Fruit fly (Drosophila melanogaster) whole organism, wandering third instar larva: ENCODE measurements around the gene cav.

Source experiments
- Abd-B ChIP-seq: fragments of >200 bp; optimal IDR thresholded peaks from 2 replicates; lab custom pipeline; 2017; ENCODE audit warnings: missing biosample characterization, missing genetic modification characterization
- CrebA ChIP-seq: fragments of 200-800 bp; sonication (Bioruptor generic); optimal IDR thresholded peaks from 2 replicates; lab custom pipeline; 2016; ENCODE audit warnings: missing biosample characterization, mild to moderate bottlenecking, missing genetic modification characterization, borderline replicate concordance
- Dfd ChIP-seq: fragments of >200 bp; optimal IDR thresholded peaks from 2 replicates; lab custom pipeline; 2017; ENCODE audit warnings: missing biosample characterization, missing genetic modification characterization
- Hr78 ChIP-seq: fragments of >200 bp; optimal IDR thresholded peaks from 2 replicates; lab custom pipeline; 2017; ENCODE audit warnings: missing biosample characterization, missing genetic modification characterization
- Myc ChIP-seq: fragments of >200 bp; optimal IDR thresholded peaks from 2 replicates; lab custom pipeline; 2017
- Sp1 ChIP-seq: fragments of 200-800 bp; sonication (Bioruptor generic); optimal IDR thresholded peaks from 3 replicates; lab custom pipeline; 2019; ENCODE audit warnings: missing biosample characterization, mild to moderate bottlenecking, missing genetic modification characterization, moderate library complexity
- br ChIP-seq: fragments of 200-800 bp; sonication (Bioruptor generic); optimal IDR thresholded peaks from 2 replicates; lab custom pipeline; 2016; ENCODE audit warnings: missing biosample characterization, missing genetic modification characterization
- brk ChIP-seq: fragments of 200-800 bp; sonication (Bioruptor generic); optimal IDR thresholded peaks from 2 replicates; lab custom pipeline; 2016; ENCODE audit warnings: missing biosample characterization, mild to moderate bottlenecking, missing genetic modification characterization
- dl ChIP-seq, 2 experiments: fragments of 175-275, 200-275 bp in 1 of 2; fragments of 200-275 bp in 1 of 2; sonication (Bioruptor generic); optimal IDR thresholded peaks; lab custom pipeline; 2018; ENCODE audit warnings: mild to moderate bottlenecking in 2 of 2, missing biosample characterization in 2 of 2, missing genetic modification characterization in 2 of 2, moderate library complexity in 2 of 2; ENCODE audit not compliant: partially characterized antibody in 2 of 2, insufficient read depth in 1 of 2
- fru ChIP-seq: fragments of 200-800 bp; sonication (Bioruptor generic); optimal IDR thresholded peaks from 3 replicates; lab custom pipeline; 2016; ENCODE audit warnings: missing biosample characterization, mild to moderate bottlenecking, missing genetic modification characterization
- usp ChIP-seq: fragments of >200 bp; optimal IDR thresholded peaks from 2 replicates; lab custom pipeline; 2017; ENCODE audit warnings: missing biosample characterization, missing genetic modification characterization

DNA sequence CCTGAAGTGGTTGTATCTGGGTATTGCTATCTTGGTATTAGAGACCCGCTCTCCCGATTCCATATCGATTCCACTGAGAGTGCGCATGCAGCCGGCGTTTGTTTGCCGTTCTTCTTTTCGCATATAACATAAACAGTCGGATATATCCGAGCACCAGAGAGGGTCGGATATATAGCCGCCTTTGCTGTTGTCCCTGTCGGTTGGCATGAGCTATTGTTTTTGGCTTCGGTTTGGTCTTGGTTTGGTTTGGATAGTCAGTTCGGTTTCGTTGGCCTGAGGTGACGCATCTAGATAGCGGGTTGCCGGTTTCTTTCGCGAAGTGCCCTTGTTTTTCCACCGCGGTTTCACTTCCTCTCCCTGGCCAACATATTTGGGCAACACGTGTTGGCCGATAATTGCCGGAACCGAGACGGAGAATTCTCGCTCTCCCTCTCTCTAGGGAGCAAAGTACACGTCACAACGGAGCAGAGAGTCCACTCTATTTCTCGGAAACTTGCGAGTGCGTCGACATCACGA is 51.9 kb downstream of the cav start, which contains the start of gene Orct2:
- TF ChIP-seq fru (no peak), br (GFP tag; lab: Kevin White, UChicago) (peak; percentile 40), Abd-B (no peak), Hr78 (GFP tag; lab: Kevin White, UChicago) (no peak), CrebA (GFP tag; lab: Kevin White, UChicago) (no peak), Dfd (no peak), Myc (lab: Kevin White, UChicago) (no peak), brk (GFP tag; lab: Kevin White, UChicago) (no peak), dl (GFP tag; optimal IDR thresholded peaks at IDR 0.05; lab: Kevin White, UChicago; ENCODE audit: insufficient read depth in 1 of 2, partially characterized antibody in 2 of 2) (peak; percentile 6 to 11), Sp1 (GFP tag; lab: Kevin White, UChicago) (peak; percentile 28), usp (no peak)
